Worm (Caenorhabditis elegans): Measurements from ENCODE around the gene uda-1.

uda-1 gene

DNA sequence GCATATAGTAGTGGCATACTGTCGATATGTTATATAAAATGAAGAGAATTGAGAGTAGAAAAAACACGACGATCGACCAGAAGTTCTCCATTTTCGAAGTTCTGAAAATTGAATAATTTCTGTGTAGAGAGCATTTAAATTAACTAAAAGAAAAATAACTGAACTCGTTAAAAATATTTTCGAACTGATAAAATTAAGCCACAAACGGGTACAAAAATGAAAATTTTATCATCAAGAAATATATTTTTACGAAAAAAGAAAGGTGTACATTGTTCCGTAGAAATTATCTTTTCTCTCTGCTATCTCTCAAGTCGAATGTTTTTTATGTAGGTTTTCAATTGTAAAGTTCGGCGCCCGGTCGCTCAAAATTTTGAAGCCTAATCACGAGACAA lies 26.4 kb downstream of the uda-1 start, which contains the start of gene acl-2:
TSS of gene acl-2 (minus strand) at position 101 of the 392 bp plus-strand sequence.
- TF ChIP-seq unc-62 (GFP tag; optimal IDR thresholded peaks at IDR 0.05), result no peak

DNA sequence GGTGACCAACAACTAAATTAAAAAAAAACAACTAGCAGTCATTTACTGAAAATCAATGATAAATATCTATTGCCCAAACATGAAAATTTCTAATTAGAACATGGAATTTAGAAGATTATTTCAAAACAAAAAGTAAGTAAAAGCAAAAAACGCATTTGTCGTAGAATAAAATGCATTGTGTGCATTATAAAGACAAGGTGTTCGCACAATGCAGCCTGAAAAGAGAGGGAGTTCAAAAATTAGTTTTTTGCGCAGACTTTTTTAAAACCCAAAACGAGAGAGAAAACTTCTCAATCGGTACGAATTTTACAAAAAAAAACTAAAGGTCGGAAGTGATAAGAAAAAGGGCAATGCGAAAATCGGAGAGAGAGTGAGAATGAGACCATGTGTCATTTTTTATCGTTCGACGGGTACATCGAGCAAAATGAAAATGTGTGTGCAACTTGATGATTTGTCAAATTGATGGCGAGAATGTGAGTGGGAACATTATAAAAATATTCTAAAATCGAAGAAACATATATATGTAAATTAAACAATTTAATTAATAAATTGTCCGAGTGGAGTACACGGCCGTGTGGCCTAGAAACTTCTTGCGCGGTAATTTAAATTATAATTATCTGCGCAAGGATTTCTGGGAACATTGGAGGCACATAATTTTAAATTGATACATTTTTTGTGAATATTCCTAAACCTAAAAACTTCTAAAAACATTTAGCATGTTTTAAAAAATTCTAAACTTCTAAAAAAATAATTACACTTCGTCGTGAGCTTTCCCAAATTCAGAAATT lies 27.0 kb downstream of the uda-1 start:
- TF ChIP-seq unc-62 (GFP tag; optimal IDR thresholded peaks at IDR 0.05), result no peak

DNA sequence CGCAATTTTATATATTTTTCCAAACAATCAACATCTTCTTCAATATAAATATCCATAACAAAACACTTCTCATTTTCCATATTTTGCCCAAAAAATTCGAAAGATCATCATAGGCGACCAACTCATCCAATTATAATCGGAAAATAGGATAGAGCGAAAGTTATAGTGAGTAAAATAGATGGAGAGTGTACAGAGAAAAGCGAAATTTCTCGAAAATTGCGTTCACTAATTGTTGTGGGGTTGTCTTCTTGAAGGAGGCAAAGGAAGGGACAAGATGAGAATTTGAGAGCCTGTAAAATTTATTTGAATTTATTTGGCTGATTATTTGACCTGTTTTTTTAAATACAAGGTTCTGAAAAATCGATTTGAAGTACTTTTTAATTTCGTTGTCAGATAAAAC lies 31.0 kb downstream of the uda-1 start:
- no peak for TF ChIP-seq unc-62 (GFP tag; optimal IDR thresholded peaks at IDR 0.05)

DNA sequence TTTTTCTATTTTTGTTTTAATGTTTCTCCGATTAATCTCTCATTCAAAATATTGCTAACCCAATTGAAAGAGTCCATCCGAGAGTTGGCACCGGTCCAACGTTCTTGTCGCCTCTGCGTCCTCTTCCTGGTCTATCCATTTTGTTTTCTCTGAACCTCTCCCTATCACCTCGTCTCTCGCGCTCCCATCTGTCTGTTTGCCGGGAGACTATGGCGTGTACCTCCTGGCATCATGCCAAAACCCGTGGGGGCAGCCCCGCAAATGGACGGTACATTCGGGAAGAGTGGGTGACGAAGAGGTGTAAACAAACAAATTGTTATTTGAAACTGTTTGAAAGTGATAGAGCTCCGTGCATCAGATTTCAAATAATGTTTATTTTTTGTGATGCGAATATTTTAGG lies 31.7 kb downstream of the uda-1 start, which contains the start of gene T06E8.2:
TSS of gene T06E8.2 (minus strand) at position 139 of the 400 bp plus-strand sequence.
- TF ChIP-seq unc-62 (GFP tag; optimal IDR thresholded peaks at IDR 0.05), result no peak

DNA sequence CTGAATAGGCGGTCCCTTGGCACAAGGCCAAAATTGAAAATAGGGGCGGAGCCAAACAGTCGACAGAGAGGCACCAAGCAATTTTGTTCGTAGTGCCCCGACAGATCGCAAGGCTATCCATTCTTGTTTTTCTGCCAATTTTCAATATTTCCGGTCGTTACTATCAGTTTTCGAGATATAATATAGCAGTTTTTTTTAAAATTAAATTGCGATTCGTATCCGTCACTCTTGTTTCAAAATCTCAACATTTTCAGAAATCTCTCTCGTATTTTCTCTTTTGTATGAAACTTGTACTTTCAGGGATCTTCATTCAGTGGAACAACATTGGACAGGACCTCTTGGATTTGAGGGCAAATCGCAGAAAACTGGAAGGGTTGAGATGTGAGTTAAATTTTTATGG lies 32.5 kb downstream of the uda-1 start, which contains the start of gene F57A8.1:
TSS of gene F57A8.1 (plus strand) at position 301 of the 400 bp plus-strand sequence.
- no peak for TF ChIP-seq unc-62 (GFP tag; optimal IDR thresholded peaks at IDR 0.05)

DNA sequence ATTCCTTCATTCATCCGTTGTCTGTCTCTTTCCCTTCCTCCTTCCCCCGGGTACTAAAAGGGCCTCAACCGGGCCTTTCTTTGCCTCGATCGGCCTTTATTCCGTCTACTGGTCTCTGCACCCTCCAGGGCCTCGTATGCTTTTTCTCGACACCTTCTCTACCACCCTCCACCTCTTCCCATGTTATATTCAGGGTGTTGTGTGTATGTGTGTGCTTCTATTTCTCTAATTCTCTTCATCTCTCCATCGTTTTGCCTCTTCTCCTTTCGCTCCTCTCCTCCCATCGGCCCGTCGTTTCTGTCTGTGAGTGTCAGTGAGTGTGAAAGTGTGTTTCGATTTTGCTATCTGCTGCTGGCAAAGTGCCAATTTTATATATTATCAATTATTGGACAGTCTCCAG lies 35.3 kb downstream of the uda-1 start:
- TF ChIP-seq unc-62 (GFP tag; optimal IDR thresholded peaks at IDR 0.05), result no peak

DNA sequence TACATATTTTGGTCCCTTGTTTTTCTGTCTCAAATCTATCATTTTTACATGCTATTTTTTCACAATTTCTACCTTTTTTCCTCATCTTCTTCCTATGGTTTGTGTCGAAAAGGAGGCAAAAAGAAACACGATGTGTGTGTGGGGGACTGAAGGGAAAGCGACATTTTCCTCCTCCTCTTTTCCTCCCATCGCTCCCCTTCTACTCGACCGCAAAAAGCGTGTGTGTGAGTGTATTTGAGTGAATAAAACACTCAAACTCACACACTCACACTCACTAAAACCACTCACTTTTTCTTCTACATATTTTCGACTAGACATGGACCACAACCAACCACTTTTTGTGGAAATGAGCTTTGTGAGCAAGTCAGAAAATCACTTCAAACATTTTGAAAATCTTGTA lies 36.9 kb downstream of the uda-1 start:
- TF ChIP-seq unc-62 (GFP tag; optimal IDR thresholded peaks at IDR 0.05), result no peak

DNA sequence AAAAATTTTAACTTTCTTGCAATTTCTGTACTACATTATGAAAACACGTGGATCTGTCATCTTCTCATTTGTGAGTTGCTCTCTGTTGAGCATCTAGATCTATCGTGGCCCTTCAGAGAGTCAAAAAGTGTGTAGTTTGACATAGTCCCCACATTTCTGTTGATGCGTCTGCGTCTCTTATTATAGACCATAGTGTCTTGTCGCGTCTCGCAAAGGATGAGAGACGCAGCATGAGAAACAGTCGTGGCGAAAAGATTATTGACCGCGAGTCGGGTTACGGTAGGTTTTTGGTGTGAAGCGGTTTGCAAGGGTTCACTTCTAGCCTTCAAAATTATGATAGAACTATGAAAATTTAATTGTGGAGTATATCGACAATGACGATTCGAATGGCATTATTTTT lies 37.7 kb downstream of the uda-1 start:
- no peak for TF ChIP-seq unc-62 (GFP tag; optimal IDR thresholded peaks at IDR 0.05)

DNA sequence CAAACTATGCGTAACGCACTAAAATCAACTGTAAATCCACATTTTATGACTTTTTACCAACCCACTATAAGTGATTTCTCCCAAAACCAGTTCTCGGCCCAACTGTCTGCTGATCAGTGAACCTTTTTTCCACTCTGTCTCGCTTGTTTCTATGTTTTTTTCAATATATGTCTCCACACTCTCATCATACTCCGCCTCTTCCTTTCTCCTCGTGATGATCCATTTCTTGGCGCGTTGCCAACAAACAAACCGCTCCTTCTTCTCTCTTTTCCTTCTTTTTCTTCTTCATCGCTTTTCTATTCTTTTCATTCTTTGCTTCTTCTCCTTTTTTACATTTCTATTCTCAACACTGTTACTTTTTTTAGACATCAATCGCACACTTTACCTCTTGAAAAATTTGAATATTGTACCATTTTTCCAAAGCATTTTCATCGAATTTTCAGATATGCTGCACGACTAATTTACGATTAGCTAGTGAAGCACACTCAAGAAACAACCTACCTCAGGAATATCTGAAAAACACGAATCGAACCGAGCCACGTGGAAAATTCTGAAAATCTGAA lies 38.8 kb downstream of the uda-1 start, which contains the start of gene T06E8.8:
TSS of gene T06E8.8 (plus strand) at position 513 of the 563 bp plus-strand sequence.
- no peak for TF ChIP-seq unc-62 (GFP tag; optimal IDR thresholded peaks at IDR 0.05)

DNA sequence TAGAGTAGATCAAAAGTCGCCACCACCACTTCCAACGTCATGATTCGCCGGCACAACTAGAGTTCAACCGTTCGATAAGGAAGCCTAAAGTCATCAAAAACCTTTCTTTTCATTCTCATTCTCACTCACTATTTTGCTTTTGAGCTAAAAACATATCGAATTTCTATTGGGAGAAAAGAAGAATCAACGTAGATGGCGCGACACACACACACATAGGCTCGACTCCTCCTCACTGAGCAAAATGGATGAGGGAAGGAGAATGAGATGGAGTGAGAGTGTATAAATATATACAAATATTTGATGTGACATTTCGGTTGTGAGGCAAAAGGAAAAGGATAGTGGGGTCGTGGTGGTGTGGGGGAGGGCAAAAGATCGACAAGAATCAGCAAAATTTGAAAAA lies 40.2 kb downstream of the uda-1 start:
- TF ChIP-seq unc-62 (GFP tag; optimal IDR thresholded peaks at IDR 0.05), result no peak

DNA sequence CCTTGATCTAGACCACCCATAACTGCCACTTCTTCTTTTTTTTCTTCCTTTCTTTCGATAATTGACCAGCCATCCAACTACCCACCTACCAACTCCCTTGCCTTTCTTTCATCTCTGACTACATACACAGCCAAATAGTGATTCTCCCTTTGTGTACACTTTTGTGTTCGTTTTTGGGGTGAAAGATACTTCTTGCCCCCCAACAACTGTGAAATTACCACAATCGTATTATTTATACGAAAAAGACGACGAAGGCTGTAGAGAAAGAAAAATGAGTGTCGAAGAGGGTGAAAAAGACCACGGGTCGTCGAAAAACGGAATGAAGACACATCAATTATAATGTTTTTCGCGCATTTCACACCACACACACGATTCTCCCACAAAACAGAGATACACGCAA lies 41.9 kb downstream of the uda-1 start:
- TF ChIP-seq unc-62 (GFP tag; optimal IDR thresholded peaks at IDR 0.05), result no peak

DNA sequence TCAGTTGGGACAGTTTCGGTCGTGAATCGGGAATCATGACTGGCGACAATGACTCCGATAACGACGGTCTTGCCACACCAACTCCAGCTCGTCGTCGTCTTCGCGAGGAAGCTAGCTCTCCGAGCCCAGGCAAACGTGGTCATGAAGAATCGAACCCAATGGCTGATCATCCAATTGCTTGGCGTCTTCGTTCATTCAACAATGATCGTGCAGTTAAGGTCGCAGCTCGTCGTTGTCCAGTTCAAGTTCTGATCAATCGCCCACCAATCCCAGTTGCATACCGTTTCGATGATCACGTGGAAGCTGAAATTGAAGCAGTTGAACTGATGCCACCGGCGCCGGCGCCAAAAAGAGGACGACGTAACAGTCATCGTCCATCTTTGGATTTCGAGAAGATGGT lies 42.6 kb downstream of the uda-1 start:
- no peak for TF ChIP-seq unc-62 (GFP tag; optimal IDR thresholded peaks at IDR 0.05)

DNA sequence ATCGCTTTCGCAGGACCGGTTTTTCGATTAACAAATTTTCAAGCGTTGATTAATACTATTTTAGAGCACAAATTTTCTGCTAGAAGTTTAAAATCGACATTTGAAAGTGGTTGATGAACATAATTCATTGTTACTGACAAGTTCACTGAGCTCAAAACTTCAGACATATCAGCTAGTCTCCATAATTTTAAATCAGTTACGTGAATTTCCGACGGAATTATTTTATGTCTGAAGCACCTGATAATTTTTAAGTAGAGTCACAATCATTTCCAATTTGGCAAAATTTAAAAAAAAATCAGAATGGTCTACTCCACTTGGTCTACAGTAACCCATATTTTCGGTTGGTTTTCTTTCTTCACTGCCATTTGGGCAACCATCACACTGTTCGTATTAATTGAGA lies 47.3 kb downstream of the uda-1 start, which contains the start of gene str-118:
TSS of gene str-118 (plus strand) at position 301 of the 400 bp plus-strand sequence.
- no peak for TF ChIP-seq unc-62 (GFP tag; optimal IDR thresholded peaks at IDR 0.05)

DNA sequence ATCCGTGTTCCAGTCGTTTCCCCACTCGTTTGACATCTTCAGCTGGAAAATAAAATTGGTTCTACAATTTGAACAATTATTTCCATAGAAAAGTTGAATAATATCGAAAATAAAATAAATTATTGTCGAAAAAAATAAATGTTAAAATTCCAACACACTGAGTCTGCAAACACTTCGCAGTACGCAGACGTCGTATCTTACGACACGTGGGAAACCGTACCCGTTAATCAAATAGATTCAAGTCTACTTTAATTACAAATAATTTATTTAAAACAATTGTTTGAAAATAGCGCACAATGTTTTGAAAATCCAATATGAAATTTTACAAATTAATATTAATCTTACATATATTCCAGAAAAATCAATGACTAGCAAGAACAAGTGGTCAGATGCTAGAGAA lies 50.3 kb downstream of the uda-1 start, which contains the start of gene yif-1:
TSS of gene yif-1 (minus strand) at position 42 of the 400 bp plus-strand sequence.
- TF ChIP-seq unc-62 (GFP tag; optimal IDR thresholded peaks at IDR 0.05), result no peak
